Fruit fly (Drosophila melanogaster) whole organism, adult: ENCODE results near the gene siz.
A peak's percentile ranks its signal among the peaks of the same experiment; 100 is the strongest.

Experiments
- CG11617 ChIP-seq: fragments of 200-800 bp; sonication (Bioruptor generic); optimal IDR thresholded peaks from 2 replicates; lab custom pipeline; 2017; ENCODE audit warnings: mild to moderate bottlenecking, missing biosample characterization, missing genetic modification reagents, missing genetic modification characterization
- CG12768 ChIP-seq: fragments of 200-800 bp; sonication (Bioruptor generic); optimal IDR thresholded peaks from 2 replicates; lab custom pipeline; 2017; ENCODE audit warnings: missing biosample characterization, missing genetic modification characterization, mild to moderate bottlenecking, moderate library complexity, missing genetic modification reagents
- CG14711 ChIP-seq: fragments of 200-800 bp; sonication (Bioruptor generic); optimal IDR thresholded peaks from 2 replicates; lab custom pipeline; 2018; ENCODE audit warnings: missing biosample characterization, mild to moderate bottlenecking, missing genetic modification characterization, moderate library complexity
- CG1620 ChIP-seq: fragments of 200-800 bp; sonication (Bioruptor generic); optimal IDR thresholded peaks from 2 replicates; lab custom pipeline; 2016; ENCODE audit warnings: missing biosample characterization, missing genetic modification characterization
- CG33017 ChIP-seq: fragments of 200-800 bp; sonication (Bioruptor generic); optimal IDR thresholded peaks from 2 replicates; lab custom pipeline; 2018; ENCODE audit warnings: missing biosample characterization, mild to moderate bottlenecking, missing genetic modification characterization, moderate library complexity
- CG5204 ChIP-seq: fragments of 200-800 bp; sonication (Bioruptor generic); optimal IDR thresholded peaks from 2 replicates; lab custom pipeline; 2016; ENCODE audit warnings: missing biosample characterization, missing genetic modification characterization
- CG7045 ChIP-seq: fragments of 200-800 bp; sonication (Bioruptor generic); optimal IDR thresholded peaks from 2 replicates; lab custom pipeline; 2017; ENCODE audit warnings: missing biosample characterization, mild to moderate bottlenecking, missing genetic modification characterization
- CG7101 ChIP-seq: fragments of 200-800 bp; sonication (Bioruptor generic); optimal IDR thresholded peaks from 2 replicates; lab custom pipeline; 2018; ENCODE audit warnings: missing biosample characterization, mild to moderate bottlenecking, missing genetic modification characterization, moderate library complexity
- Clk ChIP-seq: fragments of 200-800 bp; sonication (Bioruptor generic); optimal IDR thresholded peaks from 2 replicates; lab custom pipeline; 2017; ENCODE audit warnings: missing biosample characterization, missing genetic modification characterization
- Crg-1 ChIP-seq: fragments of 200-800 bp; sonication (Bioruptor generic); optimal IDR thresholded peaks from 2 replicates; lab custom pipeline; 2016; ENCODE audit warnings: missing biosample characterization, missing genetic modification characterization
- Hr96 ChIP-seq: fragments of 200-800 bp; sonication (Bioruptor generic); optimal IDR thresholded peaks from 2 replicates; lab custom pipeline; 2016; ENCODE audit warnings: missing biosample characterization, missing genetic modification characterization
- Mnt ChIP-seq: fragments of 200-800 bp; sonication (Bioruptor generic); optimal IDR thresholded peaks from 2 replicates; lab custom pipeline; 2016; ENCODE audit warnings: missing biosample characterization, mild to moderate bottlenecking, missing genetic modification characterization
- bab1 ChIP-seq: fragments of 200-800 bp; sonication (Bioruptor generic); optimal IDR thresholded peaks from 3 replicates; lab custom pipeline; 2019; ENCODE audit warnings: missing biosample characterization, mild to moderate bottlenecking, missing genetic modification characterization, moderate library complexity
- cic ChIP-seq: fragments of 200-800 bp; sonication (Bioruptor generic); optimal IDR thresholded peaks from 2 replicates; lab custom pipeline; 2017; ENCODE audit warnings: missing biosample characterization, mild to moderate bottlenecking, missing genetic modification characterization, moderate library complexity
- cnc ChIP-seq, 2 experiments: fragments of >200 bp; optimal IDR thresholded peaks; 2 replicates each; lab custom pipeline; 2017
- kay ChIP-seq: fragments of 200-800 bp; sonication (Bioruptor generic); peaks from one replicate; lab custom pipeline; 2016; ENCODE audit warnings: missing biosample characterization, missing genetic modification characterization, borderline replicate concordance
- ovo ChIP-seq: fragments of 200-800 bp; sonication (Bioruptor generic); optimal IDR thresholded peaks from 2 replicates; lab custom pipeline; 2016; ENCODE audit warnings: missing biosample characterization, missing genetic modification characterization
- pad ChIP-seq: fragments of 200-800 bp; sonication (Bioruptor generic); optimal IDR thresholded peaks from 3 replicates; lab custom pipeline; 2017; ENCODE audit warnings: missing biosample characterization, missing genetic modification characterization, mild to moderate bottlenecking, moderate library complexity, missing genetic modification reagents
- tj ChIP-seq: fragments of 200-800 bp; sonication (Bioruptor generic); optimal IDR thresholded peaks from 3 replicates; lab custom pipeline; 2017; ENCODE audit warnings: missing biosample characterization, mild to moderate bottlenecking, missing genetic modification characterization, moderate library complexity
- toe ChIP-seq: fragments of 200-800 bp; sonication (Bioruptor generic); optimal IDR thresholded peaks from 2 replicates; lab custom pipeline; 2016; ENCODE audit warnings: missing biosample characterization, missing genetic modification characterization

siz gene

DNA sequence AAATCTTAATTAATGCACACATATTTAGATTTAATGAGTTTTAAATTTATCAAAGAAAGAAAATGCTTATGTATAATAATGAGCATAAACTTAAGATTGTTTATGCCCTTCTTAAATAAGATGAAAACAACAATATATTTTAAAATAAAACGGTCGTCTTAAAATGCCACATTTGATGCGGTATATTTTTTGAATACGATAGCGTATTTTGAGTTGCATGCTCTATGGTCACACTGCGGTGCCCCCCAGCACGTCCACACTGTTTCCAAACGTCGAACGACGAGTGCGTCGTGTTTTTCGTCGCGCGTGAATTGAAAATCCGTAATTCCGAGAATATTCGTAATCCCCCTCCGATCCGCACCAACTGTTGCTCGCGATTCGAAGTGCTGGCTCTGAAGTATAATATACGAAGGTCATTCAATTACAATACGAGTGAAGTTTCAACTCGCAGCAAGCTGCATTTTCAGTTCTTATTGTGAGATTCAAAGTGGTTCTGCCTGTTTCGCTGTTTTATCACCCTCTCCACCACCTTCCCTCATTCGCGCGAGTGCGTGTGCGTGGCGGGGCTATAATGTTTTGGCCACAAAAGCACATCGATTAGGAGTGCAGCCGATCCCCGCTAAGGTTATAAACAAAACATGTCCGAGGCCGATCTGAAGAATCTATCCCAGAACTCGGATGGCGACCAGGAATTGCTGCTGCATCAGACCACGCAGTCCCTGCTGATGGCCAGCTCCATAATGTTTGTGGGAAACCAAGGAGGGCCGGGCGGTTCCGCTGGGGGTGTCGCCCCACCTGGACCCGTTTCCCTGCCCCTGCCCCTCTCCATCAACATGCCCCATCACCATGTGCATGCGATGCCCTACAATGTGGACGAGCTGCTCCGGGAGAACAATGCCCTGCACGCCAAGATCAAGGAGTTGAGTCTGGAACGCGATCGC, at the start of gene siz:
TSS of gene siz (plus strand) at position 255 of the 941 bp plus-strand sequence.
- TF ChIP-seq Mnt = peak; percentile 48
- TF ChIP-seq CG1620 = peak; percentile 1
- no peak for TF ChIP-seq CG7045
- TF ChIP-seq CG33017 = no peak
- TF ChIP-seq tj (GFP tag; lab: Kevin White, UChicago) = peak; percentile 56
- TF ChIP-seq bab1 (GFP tag; lab: Kevin White, UChicago) = no peak
- no peak for TF ChIP-seq CG5204 (GFP tag; lab: Kevin White, UChicago)
- TF ChIP-seq cnc (optimal IDR thresholded peaks at IDR 0.05; lab: Kevin White, UChicago) = no peak
- TF ChIP-seq cic (GFP tag; lab: Kevin White, UChicago) = peak; percentile 4
- peak; percentile 39 for TF ChIP-seq Crg-1 (GFP tag; lab: Kevin White, UChicago)
- no peak for TF ChIP-seq kay (GFP tag; lab: Kevin White, UChicago)
- peak; percentile 27 for TF ChIP-seq CG7101
- TF ChIP-seq CG11617 = no peak
- TF ChIP-seq Hr96 = peak; percentile 14
- peak; percentile 38 for TF ChIP-seq CG14711 (tag; lab: Kevin White, UChicago)
- no peak for TF ChIP-seq Clk (GFP tag; lab: Kevin White, UChicago)
- TF ChIP-seq toe (GFP tag; lab: Kevin White, UChicago) = no peak
- no peak for TF ChIP-seq pad (GFP tag; lab: Kevin White, UChicago)
- no peak for TF ChIP-seq ovo (GFP tag; lab: Kevin White, UChicago)
- peak; percentile 18 for TF ChIP-seq CG12768 (GFP tag; lab: Kevin White, UChicago)

DNA sequence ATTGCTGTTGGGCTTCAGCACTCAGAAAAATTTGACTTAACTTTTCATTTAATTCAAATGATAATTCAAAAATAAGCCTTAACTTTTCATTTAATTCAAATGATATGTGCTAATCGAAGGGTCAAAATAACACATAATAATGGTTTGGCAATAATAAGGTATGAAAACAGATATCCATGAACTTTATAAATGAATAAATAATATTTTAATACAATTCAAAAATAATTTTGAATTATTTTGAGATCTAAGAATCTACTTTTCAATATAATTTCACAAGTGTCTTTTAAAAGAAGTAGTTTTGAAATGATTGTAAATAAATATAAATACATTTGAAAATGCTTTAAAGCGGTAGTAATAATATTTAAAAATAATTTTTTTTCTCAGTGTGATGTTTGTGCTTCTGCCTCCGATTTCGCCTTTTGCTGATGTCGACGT, 47.4 kb upstream of the siz start:
- TF ChIP-seq ovo (GFP tag; lab: Kevin White, UChicago) (no peak), pad (GFP tag; lab: Kevin White, UChicago) (no peak)

DNA sequence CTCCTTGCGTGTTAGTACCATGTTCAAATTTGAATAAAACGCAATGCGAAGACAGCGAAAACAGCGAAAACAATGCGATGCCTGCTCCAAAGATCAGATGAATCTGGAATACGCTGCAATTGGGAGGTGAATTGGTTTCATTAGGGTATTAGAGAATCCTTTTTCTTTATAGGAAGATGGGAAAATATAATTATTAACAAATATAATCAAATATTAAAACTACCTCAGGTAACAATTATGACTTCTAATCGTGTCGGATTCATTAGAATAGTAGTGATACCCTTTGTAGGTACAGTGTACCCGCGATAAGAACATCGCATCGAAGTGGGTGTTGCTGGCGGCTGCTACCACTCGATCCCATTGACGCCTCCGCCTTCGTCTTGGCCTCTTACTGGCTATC, 46.4 kb upstream of the siz start:
- TF ChIP-seq tj (GFP tag; lab: Kevin White, UChicago) (no peak), cic (GFP tag; lab: Kevin White, UChicago) (no peak), cnc (optimal IDR thresholded peaks at IDR 0.05; lab: Kevin White, UChicago) (no peak), CG7101 (no peak), CG1620 (no peak), CG14711 (tag; lab: Kevin White, UChicago) (no peak), Crg-1 (GFP tag; lab: Kevin White, UChicago) (no peak)

DNA sequence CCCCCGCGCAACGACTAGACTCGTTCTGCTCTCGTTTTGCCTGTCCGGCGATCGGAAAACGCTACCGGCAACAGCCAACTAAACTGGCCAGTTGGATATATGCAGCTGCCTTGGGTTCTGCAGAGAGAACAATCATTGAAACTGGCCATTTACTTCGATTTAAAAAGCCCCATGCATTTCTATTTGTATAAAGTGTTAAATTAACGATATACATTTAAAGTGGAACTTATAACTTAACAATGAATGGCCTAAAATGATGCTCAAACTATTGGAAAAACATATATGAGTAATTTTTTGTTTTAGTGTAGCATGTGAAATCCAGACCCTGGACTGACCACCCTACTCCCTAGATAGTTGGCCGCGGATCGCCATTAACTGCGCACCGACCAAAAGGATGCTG, 45.5 kb upstream of the siz start:
- no peak for TF ChIP-seq Clk (GFP tag; lab: Kevin White, UChicago)
- TF ChIP-seq CG5204 (GFP tag; lab: Kevin White, UChicago) = no peak
- no peak for TF ChIP-seq kay (GFP tag; lab: Kevin White, UChicago)

DNA sequence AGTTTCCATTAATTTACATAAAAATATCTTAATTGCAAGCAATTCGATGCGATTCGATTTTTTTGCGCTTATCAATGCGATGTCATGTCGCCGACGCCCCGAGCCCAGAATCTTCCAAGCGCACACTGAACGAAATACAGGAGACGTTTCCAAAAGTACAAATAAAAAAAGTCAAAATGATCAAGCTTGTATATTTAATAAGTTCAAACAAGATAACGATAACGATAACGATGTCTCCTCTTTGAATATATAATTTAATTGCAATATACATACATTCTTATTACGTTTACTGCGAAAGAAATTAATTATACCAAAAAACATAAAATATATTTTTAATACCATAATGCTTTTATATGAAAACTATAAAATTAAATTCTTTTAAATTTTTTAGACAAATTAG, 44.1 kb upstream of the siz start:
- TF ChIP-seq CG1620 (no peak), CG7045 (no peak), cic (GFP tag; lab: Kevin White, UChicago) (no peak), toe (GFP tag; lab: Kevin White, UChicago) (no peak), CG12768 (GFP tag; lab: Kevin White, UChicago) (no peak), ovo (GFP tag; lab: Kevin White, UChicago) (no peak), tj (GFP tag; lab: Kevin White, UChicago) (no peak), kay (GFP tag; lab: Kevin White, UChicago) (no peak), CG7101 (no peak), cnc (optimal IDR thresholded peaks at IDR 0.05; lab: Kevin White, UChicago) (no peak), Mnt (no peak), Clk (GFP tag; lab: Kevin White, UChicago) (no peak), pad (GFP tag; lab: Kevin White, UChicago) (no peak), Crg-1 (GFP tag; lab: Kevin White, UChicago) (no peak), bab1 (GFP tag; lab: Kevin White, UChicago) (no peak)

DNA sequence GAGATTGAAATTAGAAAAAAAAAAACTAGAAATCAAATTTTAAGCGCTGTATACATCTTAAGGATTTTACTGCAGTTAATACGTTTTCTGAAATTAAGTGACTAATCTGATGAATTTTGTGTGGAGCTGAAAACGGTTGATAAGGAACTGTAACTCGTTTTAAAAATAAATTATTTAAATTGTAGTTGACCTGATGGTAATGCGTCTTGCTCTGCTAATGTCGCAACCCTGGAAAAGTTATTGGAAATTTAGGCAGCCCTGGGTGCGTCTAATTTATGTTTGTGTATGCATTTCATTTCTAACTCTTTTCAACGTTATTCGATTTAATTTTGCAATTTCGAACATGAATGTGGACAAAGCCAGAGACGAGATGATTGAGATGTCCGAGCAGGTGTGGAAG, 43.0 kb upstream of the siz start, which contains the start of gene CG12984:
TSS of gene CG12984 (plus strand) at position 301 of the 400 bp plus-strand sequence.
- TF ChIP-seq Hr96 (no peak), pad (GFP tag; lab: Kevin White, UChicago) (no peak), CG14711 (tag; lab: Kevin White, UChicago) (no peak), CG33017 (no peak), Mnt (no peak), Crg-1 (GFP tag; lab: Kevin White, UChicago) (no peak), toe (GFP tag; lab: Kevin White, UChicago) (no peak), CG1620 (no peak), bab1 (GFP tag; lab: Kevin White, UChicago) (no peak), ovo (GFP tag; lab: Kevin White, UChicago) (no peak), kay (GFP tag; lab: Kevin White, UChicago) (no peak), tj (GFP tag; lab: Kevin White, UChicago) (no peak), Clk (GFP tag; lab: Kevin White, UChicago) (no peak)
